Fruit fly (Drosophila melanogaster) whole organism, prepupa: ENCODE measurements around the gene CG43293.
A peak's percentile ranks its signal among the peaks of the same experiment; 100 is the strongest.
"Not testable (repeated sequence)": the region's sequence is repeated elsewhere in the genome, so short reads cannot be mapped to it uniquely, and the experiment has no call there.

Source experiments
- Blimp-1 ChIP-seq: fragments of 200-800 bp; sonication (Bioruptor generic); optimal IDR thresholded peaks from 3 replicates; lab custom pipeline; 2017; ENCODE audit warnings: missing biosample characterization, missing genetic modification characterization, mild to moderate bottlenecking, moderate library complexity, missing genetic modification reagents
- CG10669 ChIP-seq: fragments of 200-800 bp; sonication (Bioruptor generic); optimal IDR thresholded peaks from 3 replicates; lab custom pipeline; 2018; ENCODE audit warnings: missing biosample characterization, mild to moderate bottlenecking, missing genetic modification characterization, moderate library complexity
- CG11294 ChIP-seq: fragments of 200-800 bp; sonication (Bioruptor generic); IDR thresholded peaks from 2 replicates; pipeline ENCODE4 v1.3.6; 2022; ENCODE audit warnings: missing biosample characterization, missing genetic modification characterization
- CG11902 ChIP-seq: fragments of 200-800 bp; sonication (Bioruptor generic); optimal IDR thresholded peaks from 3 replicates; lab custom pipeline; 2016; ENCODE audit warnings: missing biosample characterization, missing genetic modification characterization
- CG15336 ChIP-seq: fragments of 200-800 bp; sonication (Bioruptor generic); IDR thresholded peaks from 2 replicates; pipeline ENCODE4 v1.3.6; 2022; ENCODE audit warnings: missing biosample characterization, missing genetic modification characterization
- CG16779 ChIP-seq: fragments of 200-800 bp; sonication (Bioruptor generic); optimal IDR thresholded peaks from 3 replicates; lab custom pipeline; 2017; ENCODE audit warnings: missing biosample characterization, mild to moderate bottlenecking, missing genetic modification characterization
- CG3032 ChIP-seq: fragments of 200-800 bp; optimal IDR thresholded peaks from 2 replicates; lab custom pipeline; 2019; ENCODE audit warnings: missing biosample characterization, mild to moderate bottlenecking, missing genetic modification characterization, moderate library complexity
- CG31627 ChIP-seq: fragments of 200-800 bp; sonication (Bioruptor generic); optimal IDR thresholded peaks from 3 replicates; lab custom pipeline; 2016; ENCODE audit warnings: missing biosample characterization, missing genetic modification characterization
- CG32006 ChIP-seq: fragments of 200-800 bp; sonication (Bioruptor generic); optimal IDR thresholded peaks from 3 replicates; lab custom pipeline; 2017; ENCODE audit warnings: missing biosample characterization, mild to moderate bottlenecking, missing genetic modification characterization
- CG34406 ChIP-seq: fragments of 200-800 bp; sonication (Bioruptor generic); optimal IDR thresholded peaks from 3 replicates; lab custom pipeline; 2016; ENCODE audit warnings: missing biosample characterization, missing genetic modification characterization
- CG3919 ChIP-seq: fragments of 200-800 bp; sonication (Bioruptor generic); optimal IDR thresholded peaks from 3 replicates; lab custom pipeline; 2016; ENCODE audit warnings: missing biosample characterization, missing genetic modification characterization
- CG6276 ChIP-seq: fragments of 200-800 bp; sonication (Bioruptor generic); optimal IDR thresholded peaks from 2 replicates; lab custom pipeline; 2017; ENCODE audit warnings: missing biosample characterization, mild to moderate bottlenecking, missing genetic modification characterization
- CG6808 ChIP-seq: fragments of 200-800 bp; sonication (Bioruptor generic); optimal IDR thresholded peaks from 3 replicates; lab custom pipeline; 2017; ENCODE audit warnings: missing biosample characterization, missing genetic modification characterization, mild to moderate bottlenecking, moderate library complexity, missing genetic modification reagents
- CG6854 ChIP-seq: fragments of 200-800 bp; sonication (Bioruptor generic); optimal IDR thresholded peaks from 2 replicates; lab custom pipeline; 2017; ENCODE audit warnings: missing biosample characterization, mild to moderate bottlenecking, missing genetic modification characterization
- CG7368 ChIP-seq: fragments of 200-800 bp; sonication (Bioruptor generic); optimal IDR thresholded peaks from 3 replicates; lab custom pipeline; 2016; ENCODE audit warnings: missing biosample characterization, missing genetic modification characterization
- CG8119 ChIP-seq: fragments of 200-800 bp; sonication (Bioruptor generic); IDR thresholded peaks from 3 replicates; pipeline ENCODE4 v1.3.6; 2022; ENCODE audit warnings: missing biosample characterization, missing genetic modification characterization
- CG8319 ChIP-seq: fragments of 200-800 bp; sonication (Bioruptor generic); optimal IDR thresholded peaks from 3 replicates; lab custom pipeline; 2016; ENCODE audit warnings: missing biosample characterization, missing genetic modification characterization
- CG8632 ChIP-seq: fragments of 200-800 bp; sonication (Bioruptor generic); optimal IDR thresholded peaks from 3 replicates; lab custom pipeline; 2016; ENCODE audit warnings: missing biosample characterization, missing genetic modification characterization
- CG9139 ChIP-seq: fragments of 200-800 bp; sonication (Bioruptor generic); optimal IDR thresholded peaks from 3 replicates; lab custom pipeline; 2017; ENCODE audit warnings: missing biosample characterization, mild to moderate bottlenecking, missing genetic modification characterization
- Eip75B ChIP-seq: fragments of 200-800 bp; sonication (Bioruptor generic); optimal IDR thresholded peaks from 3 replicates; lab custom pipeline; 2016; ENCODE audit warnings: missing biosample characterization, missing genetic modification characterization
- Eip93F ChIP-seq: fragments of 200-800 bp; sonication (Bioruptor generic); optimal IDR thresholded peaks from 2 replicates; lab custom pipeline; 2016; ENCODE audit warnings: missing biosample characterization, mild to moderate bottlenecking, missing genetic modification characterization
- Ets96B ChIP-seq: fragments of 200-800 bp; optimal IDR thresholded peaks from 2 replicates; lab custom pipeline; 2019; ENCODE audit warnings: missing biosample characterization, mild to moderate bottlenecking, missing genetic modification characterization, moderate library complexity
- Gug ChIP-seq: fragments of 200-800 bp; sonication (Bioruptor generic); IDR thresholded peaks from 2 replicates; pipeline ENCODE4 v1.3.6; 2022; ENCODE audit warnings: missing biosample characterization, missing genetic modification characterization
- Hr38 ChIP-seq: sonication (Bioruptor generic); optimal IDR thresholded peaks from 2 replicates; lab custom pipeline; 2016; ENCODE audit warnings: missing biosample characterization, missing genetic modification characterization
- Met ChIP-seq: fragments of 200-800 bp; sonication (Bioruptor generic); optimal IDR thresholded peaks from 3 replicates; lab custom pipeline; 2016; ENCODE audit warnings: missing biosample characterization, missing genetic modification characterization
- OdsH ChIP-seq: fragments of 200-800 bp; sonication (Bioruptor generic); optimal IDR thresholded peaks from 3 replicates; lab custom pipeline; 2016; ENCODE audit warnings: missing biosample characterization, missing genetic modification characterization
- Smox ChIP-seq: fragments of 200-800 bp; sonication (Bioruptor generic); optimal IDR thresholded peaks from 3 replicates; lab custom pipeline; 2016; ENCODE audit warnings: missing biosample characterization, missing genetic modification characterization
- Sox102F ChIP-seq: fragments of 200-800 bp; sonication (Bioruptor generic); optimal IDR thresholded peaks from 2 replicates; lab custom pipeline; 2016; ENCODE audit warnings: missing biosample characterization, mild to moderate bottlenecking, missing genetic modification characterization
- Sox14 ChIP-seq: fragments of 200-800 bp; sonication (Bioruptor generic); optimal IDR thresholded peaks from 3 replicates; lab custom pipeline; 2016; ENCODE audit warnings: missing biosample characterization, missing genetic modification characterization
- Sox15 ChIP-seq: fragments of 200-800 bp; sonication (Bioruptor generic); optimal IDR thresholded peaks from 3 replicates; lab custom pipeline; 2016; ENCODE audit warnings: missing biosample characterization, missing genetic modification characterization
- dsx ChIP-seq: fragments of 200-800 bp; optimal IDR thresholded peaks from 3 replicates; lab custom pipeline; 2019; ENCODE audit warnings: missing biosample characterization, mild to moderate bottlenecking, missing genetic modification characterization, moderate library complexity; ENCODE audit not compliant: poor library complexity, severe bottlenecking
- esn ChIP-seq: fragments of 200-800 bp; sonication (Bioruptor generic); optimal IDR thresholded peaks from 2 replicates; lab custom pipeline; 2016; ENCODE audit warnings: missing biosample characterization, mild to moderate bottlenecking, missing genetic modification characterization, moderate library complexity
- fd59A ChIP-seq: fragments of 200-800 bp; sonication (Bioruptor generic); optimal IDR thresholded peaks from 2 replicates; lab custom pipeline; 2017; ENCODE audit warnings: missing biosample characterization, mild to moderate bottlenecking, missing genetic modification characterization, missing genetic modification reagents
- fd85E ChIP-seq: fragments of 200-800 bp; sonication (Bioruptor generic); optimal IDR thresholded peaks from 3 replicates; lab custom pipeline; 2016; ENCODE audit warnings: missing biosample characterization, missing genetic modification characterization
- fkh ChIP-seq: fragments of 200-800 bp; sonication (Bioruptor generic); optimal IDR thresholded peaks from 3 replicates; lab custom pipeline; 2017; ENCODE audit warnings: missing biosample characterization, mild to moderate bottlenecking, missing genetic modification characterization, moderate library complexity
- net ChIP-seq: fragments of 200-800 bp; sonication (Bioruptor generic); optimal IDR thresholded peaks from 3 replicates; lab custom pipeline; 2016; ENCODE audit warnings: missing biosample characterization, missing genetic modification characterization
- salr ChIP-seq, 2 experiments: fragments of 200-800 bp; sonication (Bioruptor generic); optimal IDR thresholded peaks; 3 replicates each; lab custom pipeline; 2016 to 2018; ENCODE audit warnings: missing biosample characterization in 2 of 2, missing genetic modification characterization in 2 of 2, mild to moderate bottlenecking in 1 of 2
- ss ChIP-seq, 2 experiments: fragments of 200-800 bp; sonication (Bioruptor generic); optimal IDR thresholded peaks; 2 replicates in 1 of 2; 3 replicates in 1 of 2; lab custom pipeline; 2017 to 2018; ENCODE audit warnings: mild to moderate bottlenecking in 2 of 2, missing biosample characterization in 2 of 2, missing genetic modification characterization in 2 of 2, moderate library complexity in 1 of 2
- svp ChIP-seq: fragments of 200-800 bp; sonication (Bioruptor generic); peaks from one replicate; lab custom pipeline; 2016; ENCODE audit warnings: missing biosample characterization, missing genetic modification characterization

Gene CG43293

dm6 chr3L:6147887-6148286 lies 37.1 kb upstream of the CG43293 start, which contains the start of gene Cpr65Ax1:
Gene Cpr65Ax1 (minus strand): TSS chr3L:6147987.
- not testable (repeated sequence) for TF ChIP-seq fd85E (GFP tag; lab: Kevin White, UChicago); CG34406 (GFP tag; lab: Kevin White, UChicago); CG3032 (tag; lab: Kevin White, UChicago)

dm6 chr3L:6149248-6149647 lies 35.7 kb upstream of the CG43293 start, which contains the start of gene Lcp65Ab1:
Gene Lcp65Ab1 (plus strand): TSS chr3L:6149548.
- TF ChIP-seq Ets96B (tag; lab: Kevin White, UChicago); Sox14 (GFP tag; lab: Kevin White, UChicago); CG6276 (GFP tag; lab: Kevin White, UChicago): not testable (repeated sequence)

DNA sequence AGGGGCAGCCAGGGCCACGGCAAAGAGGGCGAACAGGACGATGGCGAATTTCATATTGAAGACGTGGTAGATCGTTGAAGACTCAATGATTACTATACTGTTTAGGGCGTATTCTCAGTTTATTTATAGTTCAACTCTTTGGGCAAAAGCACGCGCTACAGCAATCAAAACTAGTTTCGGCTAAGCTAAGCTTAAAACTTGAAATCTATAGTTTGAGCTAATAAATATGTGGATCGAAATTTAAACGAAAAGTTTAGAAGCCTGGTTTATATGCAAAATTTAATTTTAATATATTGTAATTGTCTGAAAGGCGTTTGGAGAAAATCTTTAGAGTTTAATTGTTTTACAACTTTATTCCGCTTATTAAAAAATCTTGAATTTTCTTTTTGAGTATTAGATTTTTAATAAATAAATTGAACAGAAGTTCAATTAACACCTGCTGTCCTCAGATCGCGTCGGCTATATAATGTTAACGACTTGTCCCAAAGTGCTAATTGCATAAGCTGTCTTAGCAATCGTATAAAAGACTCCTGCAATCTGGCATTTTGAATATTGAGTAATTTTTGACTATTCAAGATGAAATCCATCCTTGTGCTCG lies 34.1 kb upstream of the CG43293 start, which contains the start of the genes Cpr65Ax2 and Lcp65Aa:
Cpr65Ax2 (minus strand) TSS at position 101 of the 598 bp plus-strand sequence.
Lcp65Aa (plus strand) TSS at position 548 of the 598 bp plus-strand sequence.
- not testable (repeated sequence) for TF ChIP-seq OdsH, Sox14, net (GFP tag; lab: Kevin White, UChicago)

DNA sequence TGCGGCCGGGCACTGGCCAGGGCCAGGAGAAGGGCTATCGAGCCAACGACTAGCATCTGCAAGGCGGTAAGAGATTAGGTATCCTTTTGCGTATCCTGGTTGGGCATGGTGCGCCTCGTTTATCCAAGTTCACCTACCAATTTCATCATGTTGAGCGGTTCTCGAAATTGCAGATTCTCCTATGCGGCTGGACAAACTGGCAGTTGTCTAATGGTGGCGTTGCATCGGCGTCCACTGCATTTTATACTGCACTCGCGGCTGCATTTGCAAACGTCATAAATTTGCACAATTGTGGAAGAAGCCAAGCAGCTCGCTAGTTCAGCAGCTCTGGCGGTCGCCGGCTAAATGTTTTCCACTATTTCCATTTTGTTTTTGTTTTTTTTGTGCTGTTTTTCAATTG lies 32.5 kb upstream of the CG43293 start, which contains the start of gene Acp65Aa:
Acp65Aa (minus strand) TSS at position 215 of the 400 bp plus-strand sequence.
- TF ChIP-seq net (GFP tag; lab: Kevin White, UChicago), result no peak
- no peak for TF ChIP-seq CG11902 (GFP tag; lab: Kevin White, UChicago)
- TF ChIP-seq fd59A (GFP tag; lab: Kevin White, UChicago), result no peak
- no peak for TF ChIP-seq CG8632 (GFP tag; lab: Kevin White, UChicago)
- no peak for TF ChIP-seq Met (GFP tag; lab: Kevin White, UChicago)
- TF ChIP-seq CG7368 (GFP tag; lab: Kevin White, UChicago), result no peak
- TF ChIP-seq salr (GFP tag; optimal IDR thresholded peaks at IDR 0.05; lab: Kevin White, UChicago), result no peak
- no peak for TF ChIP-seq CG3032 (tag; lab: Kevin White, UChicago)
- TF ChIP-seq CG31627 (GFP tag; lab: Kevin White, UChicago), result no peak
- no peak for TF ChIP-seq esn
- TF ChIP-seq Sox102F, result no peak
- TF ChIP-seq CG32006 (GFP tag; lab: Kevin White, UChicago), result no peak
- no peak for TF ChIP-seq Eip93F
- TF ChIP-seq Blimp-1 (GFP tag; lab: Kevin White, UChicago), result no peak
- no peak for TF ChIP-seq Smox
- TF ChIP-seq Gug (GFP tag; lab: Robert Waterston, UW), result no peak
- TF ChIP-seq dsx (GFP tag; lab: Kevin White, UChicago), result no peak
- TF ChIP-seq fkh (GFP tag; lab: Kevin White, UChicago), result no peak

- peak; percentile 63 for TF ChIP-seq CG16779 (tag; lab: Kevin White, UChicago)
- peak; percentile 62 for TF ChIP-seq dsx (GFP tag; lab: Kevin White, UChicago)
- peak; percentile 59 for TF ChIP-seq net (GFP tag; lab: Kevin White, UChicago)
- TF ChIP-seq Smox, result no peak
- TF ChIP-seq CG15336 (GFP tag; lab: Robert Waterston, UW), result peak; percentile 65
- peak; percentile 86 for TF ChIP-seq CG6808
- peak; percentile 42 for TF ChIP-seq CG3032 (tag; lab: Kevin White, UChicago)
- TF ChIP-seq Hr38 (GFP tag; lab: Kevin White, UChicago), result no peak
- TF ChIP-seq Sox15 (GFP tag; lab: Kevin White, UChicago), result no peak
- peak; percentile 76 for TF ChIP-seq CG6276 (GFP tag; lab: Kevin White, UChicago)
- peak; percentile 16 for TF ChIP-seq Blimp-1 (GFP tag; lab: Kevin White, UChicago)
- TF ChIP-seq CG8319, result no peak
- no peak for TF ChIP-seq CG11902 (GFP tag; lab: Kevin White, UChicago)
- TF ChIP-seq fd85E (GFP tag; lab: Kevin White, UChicago), result no peak
- peak; percentile 83 to 93 for TF ChIP-seq ss (GFP tag; optimal IDR thresholded peaks at IDR 0.05; lab: Kevin White, UChicago)
- TF ChIP-seq CG8119 (GFP tag; lab: Robert Waterston, UW), result peak; percentile 77
- TF ChIP-seq CG34406 (GFP tag; lab: Kevin White, UChicago), result no peak
- TF ChIP-seq CG6854 (GFP tag; lab: Kevin White, UChicago), result no peak
- TF ChIP-seq CG10669 (GFP tag; lab: Kevin White, UChicago), result peak; percentile 25
- no peak for TF ChIP-seq CG11294 (GFP tag; lab: Robert Waterston, UW)
- peak; percentile 88 for TF ChIP-seq CG9139 (GFP tag; lab: Kevin White, UChicago)
- peak; percentile 51 for TF ChIP-seq CG7368 (GFP tag; lab: Kevin White, UChicago)
- TF ChIP-seq CG3919 (GFP tag; lab: Kevin White, UChicago), result peak; percentile 37
- TF ChIP-seq CG8632 (GFP tag; lab: Kevin White, UChicago), result peak; percentile 49
- peak; percentile 20 for TF ChIP-seq fd59A (GFP tag; lab: Kevin White, UChicago)
- peak; percentile 53 for TF ChIP-seq Eip75B
- no peak for TF ChIP-seq svp
These were observed 30.0 kb upstream of the CG43293 start for dm6 chr3L:6154951-6155394.
